Fruit fly (Drosophila melanogaster) whole organism, embryonic: ENCODE results near the gene tws.

ENCODE experiments used
- CG10209 ChIP-seq: fragments of 200-800 bp; sonication (Bioruptor generic); optimal IDR thresholded peaks from 3 replicates; lab custom pipeline; 2017; ENCODE audit warnings: missing biosample characterization, mild to moderate bottlenecking, missing genetic modification characterization, missing genetic modification reagents
- CG10274 ChIP-seq: fragments of 200-800 bp; sonication (Bioruptor generic); optimal IDR thresholded peaks from 3 replicates; lab custom pipeline; 2017; ENCODE audit warnings: missing biosample characterization, mild to moderate bottlenecking, missing genetic modification characterization
- CG14014 ChIP-seq: fragments of 200-800 bp; sonication (Bioruptor generic); IDR thresholded peaks from 2 replicates; pipeline ENCODE4 v1.3.6; 2022; ENCODE audit warnings: missing biosample characterization, missing genetic modification characterization
- CG14441 ChIP-seq: fragments of 200-800 bp; sonication (Bioruptor generic); IDR thresholded peaks from 2 replicates; pipeline ENCODE4 v1.3.6; 2022; ENCODE audit warnings: missing biosample characterization, missing genetic modification characterization
- CG15696 ChIP-seq: fragments of 200-800 bp; sonication (Bioruptor generic); optimal IDR thresholded peaks from 2 replicates; lab custom pipeline; 2019; ENCODE audit warnings: missing biosample characterization, mild to moderate bottlenecking, missing genetic modification characterization, moderate library complexity
- CG16815 ChIP-seq: fragments of 200-800 bp; sonication (Bioruptor generic); optimal IDR thresholded peaks from 3 replicates; lab custom pipeline; 2017; ENCODE audit warnings: missing biosample characterization, mild to moderate bottlenecking, missing genetic modification characterization
- CG17612 ChIP-seq: fragments of 200-800 bp; sonication (Bioruptor generic); IDR thresholded peaks from 2 replicates; pipeline ENCODE4 v1.3.6; 2022; ENCODE audit warnings: missing biosample characterization, missing genetic modification characterization
- CG18476 ChIP-seq: fragments of 200-800 bp; sonication (Bioruptor generic); optimal IDR thresholded peaks from 2 replicates; lab custom pipeline; 2016; ENCODE audit warnings: missing biosample characterization, mild to moderate bottlenecking, missing genetic modification characterization
- CG32772 ChIP-seq: fragments of 200-800 bp; sonication (Bioruptor generic); IDR thresholded peaks from 2 replicates; pipeline ENCODE4 v1.3.6; 2022; ENCODE audit warnings: missing biosample characterization, missing genetic modification characterization
- CG3281 ChIP-seq: fragments of 200-800 bp; sonication (Bioruptor generic); optimal IDR thresholded peaks from 3 replicates; lab custom pipeline; 2017; ENCODE audit warnings: missing biosample characterization, mild to moderate bottlenecking, missing genetic modification characterization
- CG34224 ChIP-seq: fragments of 200-800 bp; sonication (Bioruptor generic); IDR thresholded peaks from 3 replicates; pipeline ENCODE4 v1.3.6; 2022; ENCODE audit warnings: missing biosample characterization, missing genetic modification characterization; ENCODE audit not compliant: partially characterized antibody
- CG4360 ChIP-seq: fragments of 200-800 bp; sonication (Bioruptor generic); IDR thresholded peaks from 2 replicates; pipeline ENCODE4 v1.3.6; 2022; ENCODE audit warnings: missing biosample characterization, missing genetic modification characterization
- CG4820 ChIP-seq: fragments of 200-800 bp; sonication (Bioruptor generic); optimal IDR thresholded peaks from 3 replicates; lab custom pipeline; 2016; ENCODE audit warnings: missing biosample characterization, missing genetic modification characterization
- CG7556 ChIP-seq: fragments of 200-800 bp; sonication (Bioruptor generic); optimal IDR thresholded peaks from 2 replicates; lab custom pipeline; 2017; ENCODE audit warnings: missing biosample characterization, mild to moderate bottlenecking, missing genetic modification characterization
- CG9609 ChIP-seq: fragments of 200-800 bp; sonication (Bioruptor generic); optimal IDR thresholded peaks from 3 replicates; lab custom pipeline; 2016; ENCODE audit warnings: missing biosample characterization, missing genetic modification characterization
- CG9797 ChIP-seq: fragments of 200-800 bp; sonication (Bioruptor generic); optimal IDR thresholded peaks from 3 replicates; lab custom pipeline; 2018; ENCODE audit warnings: missing biosample characterization, mild to moderate bottlenecking, missing genetic modification characterization
- CkIIα-i1 ChIP-seq: fragments of 200-800 bp; sonication (Bioruptor generic); IDR thresholded peaks from 2 replicates; pipeline ENCODE4 v1.3.6; 2022; ENCODE audit warnings: missing biosample characterization, missing genetic modification characterization
- Dbx ChIP-seq: fragments of 200-800 bp; sonication (Bioruptor generic); IDR thresholded peaks from 3 replicates; pipeline ENCODE4 v1.3.6; 2022; ENCODE audit warnings: missing biosample characterization, missing genetic modification characterization
- Doc3 ChIP-seq: fragments of 200-800 bp; sonication (Bioruptor generic); IDR thresholded peaks from 3 replicates; pipeline ENCODE4 v1.3.6; 2022; ENCODE audit warnings: missing biosample characterization, missing genetic modification characterization; ENCODE audit not compliant: partially characterized antibody
- Drgx ChIP-seq: fragments of 200-800 bp; sonication (Bioruptor generic); IDR thresholded peaks from 2 replicates; pipeline ENCODE4 v1.3.6; 2022; ENCODE audit warnings: missing biosample characterization, missing genetic modification characterization
- GATAe ChIP-seq: fragments of 200-800 bp; sonication (Bioruptor generic); conservative IDR thresholded peaks from 2 replicates; pipeline ENCODE4 v1.3.6; 2022; ENCODE audit warnings: missing biosample characterization, missing genetic modification characterization
- Hand ChIP-seq: fragments of 200-800 bp; sonication (Bioruptor generic); optimal IDR thresholded peaks from 2 replicates; lab custom pipeline; 2017; ENCODE audit warnings: mild to moderate bottlenecking, missing biosample characterization, missing genetic modification reagents, missing genetic modification characterization
- Hey ChIP-seq: fragments of 200-800 bp; sonication (Bioruptor generic); optimal IDR thresholded peaks from 3 replicates; lab custom pipeline; 2018; ENCODE audit warnings: missing biosample characterization, mild to moderate bottlenecking, missing genetic modification characterization
- Hsf ChIP-seq: fragments of 200-800 bp; sonication (Bioruptor generic); optimal IDR thresholded peaks from 3 replicates; lab custom pipeline; 2016; ENCODE audit warnings: missing biosample characterization, missing genetic modification characterization
- Kr ChIP-seq: fragments of 200-800 bp; sonication (Bioruptor generic); optimal IDR thresholded peaks from 2 replicates; lab custom pipeline; 2017; ENCODE audit warnings: missing biosample characterization, mild to moderate bottlenecking, missing genetic modification characterization
- MESR4 ChIP-seq: fragments of 200-800 bp; sonication (Bioruptor generic); optimal IDR thresholded peaks from 2 replicates; lab custom pipeline; 2018; ENCODE audit warnings: missing biosample characterization, mild to moderate bottlenecking, missing genetic modification characterization, moderate library complexity
- Pdp1 ChIP-seq, 2 experiments: fragments of 200-800 bp; sonication (Bioruptor generic); optimal IDR thresholded peaks; 3 replicates each; lab custom pipeline; 2016; ENCODE audit warnings: missing biosample characterization in 2 of 2, missing genetic modification characterization in 2 of 2, mild to moderate bottlenecking in 1 of 2, moderate library complexity in 1 of 2
- TFAM ChIP-seq: fragments of 200-800 bp; sonication (Bioruptor generic); optimal IDR thresholded peaks from 2 replicates; lab custom pipeline; 2017; ENCODE audit warnings: missing biosample characterization, missing genetic modification characterization, inconsistent platforms
- Tbp ChIP-seq: fragments of >200 bp; optimal IDR thresholded peaks from 2 replicates; lab custom pipeline; 2018; ENCODE audit warnings: missing biosample characterization, missing genetic modification characterization
- Vsx1 ChIP-seq: fragments of 200-800 bp; sonication (Bioruptor generic); optimal IDR thresholded peaks from 2 replicates; lab custom pipeline; 2017; ENCODE audit warnings: missing biosample characterization, mild to moderate bottlenecking, missing genetic modification characterization, missing genetic modification reagents
- Xbp1 ChIP-seq: fragments of 200-800 bp; sonication (Bioruptor generic); optimal IDR thresholded peaks from 3 replicates; lab custom pipeline; 2016; ENCODE audit warnings: missing biosample characterization, mild to moderate bottlenecking, missing genetic modification characterization
- al ChIP-seq: fragments of 200-800 bp; sonication (Bioruptor generic); IDR thresholded peaks from 2 replicates; pipeline ENCODE4 v1.3.6; 2022; ENCODE audit warnings: missing biosample characterization, missing genetic modification characterization
- ara ChIP-seq: fragments of 200-800 bp; sonication (Bioruptor generic); IDR thresholded peaks from 2 replicates; pipeline ENCODE4 v1.3.6; 2022; ENCODE audit warnings: missing biosample characterization, missing genetic modification characterization
- ase ChIP-seq: fragments of 200-800 bp; sonication (Bioruptor generic); IDR thresholded peaks from 3 replicates; pipeline ENCODE4 v1.3.6; 2022; ENCODE audit warnings: missing biosample characterization, missing genetic modification characterization
- btn ChIP-seq: fragments of 200-800 bp; sonication (Bioruptor generic); optimal IDR thresholded peaks from 2 replicates; lab custom pipeline; 2016; ENCODE audit warnings: missing biosample characterization, missing genetic modification characterization
- dmrt11E ChIP-seq: fragments of 200-800 bp; sonication (Bioruptor generic); optimal IDR thresholded peaks from 3 replicates; lab custom pipeline; 2018; ENCODE audit warnings: missing biosample characterization, mild to moderate bottlenecking, missing genetic modification characterization, moderate library complexity
- her ChIP-seq: fragments of 200-800 bp; sonication (Bioruptor generic); optimal IDR thresholded peaks from 2 replicates; lab custom pipeline; 2016; ENCODE audit warnings: missing biosample characterization, missing genetic modification characterization
- kni ChIP-seq: fragments of 200-800 bp; sonication (Bioruptor generic); optimal IDR thresholded peaks from 3 replicates; lab custom pipeline; 2017; ENCODE audit warnings: mild to moderate bottlenecking, missing biosample characterization, missing genetic modification reagents, missing genetic modification characterization
- knrl ChIP-seq: fragments of 200-800 bp; sonication (Bioruptor generic); IDR thresholded peaks from 3 replicates; pipeline ENCODE4 v1.3.6; 2022; ENCODE audit warnings: missing biosample characterization, missing genetic modification characterization; ENCODE audit not compliant: partially characterized antibody
- lola ChIP-seq, 3 experiments: fragments of >200 bp in 2 of 3; fragments of 200-800 bp in 1 of 3; sonication (Bioruptor generic) in 1 of 3; optimal IDR thresholded peaks; 2 replicates each; lab custom pipeline; 2017 to 2019; ENCODE audit warnings: missing biosample characterization in 3 of 3, missing genetic modification characterization in 3 of 3, mild to moderate bottlenecking in 1 of 3, moderate library complexity in 1 of 3
- mld ChIP-seq: fragments of 200-800 bp; sonication (Bioruptor generic); IDR thresholded peaks from 3 replicates; pipeline ENCODE4 v1.3.6; 2022; ENCODE audit warnings: missing biosample characterization, missing genetic modification characterization; ENCODE audit not compliant: partially characterized antibody
- otp ChIP-seq: fragments of 200-800 bp; sonication (Bioruptor generic); IDR thresholded peaks from 3 replicates; pipeline ENCODE4, ENCODE4 v1.3.6; 2022; ENCODE audit warnings: missing biosample characterization, missing genetic modification characterization
- phol ChIP-seq: fragments of 200-800 bp; sonication (Bioruptor generic); optimal IDR thresholded peaks from 3 replicates; lab custom pipeline; 2018; ENCODE audit warnings: missing biosample characterization, mild to moderate bottlenecking, missing genetic modification characterization, moderate library complexity
- repo ChIP-seq: fragments of 200-800 bp; sonication (Bioruptor generic); optimal IDR thresholded peaks from 2 replicates; lab custom pipeline; 2016; ENCODE audit warnings: missing biosample characterization, missing genetic modification characterization
- ro ChIP-seq: fragments of 200-800 bp; sonication (Bioruptor generic); IDR thresholded peaks from 2 replicates; pipeline ENCODE4 v1.3.6; 2022; ENCODE audit warnings: missing biosample characterization, missing genetic modification characterization
- salm ChIP-seq: fragments of 200-800 bp; sonication (Bioruptor generic); optimal IDR thresholded peaks from 2 replicates; lab custom pipeline; 2018; ENCODE audit warnings: missing biosample characterization, mild to moderate bottlenecking, missing genetic modification characterization
- schlank ChIP-seq: fragments of 200-800 bp; sonication (Bioruptor generic); optimal IDR thresholded peaks from 2 replicates; lab custom pipeline; 2018; ENCODE audit warnings: missing biosample characterization, mild to moderate bottlenecking, missing genetic modification characterization
- seq ChIP-seq: fragments of 200-800 bp; sonication (Bioruptor generic); IDR thresholded peaks from 2 replicates; pipeline ENCODE4 v1.3.6; 2022; ENCODE audit warnings: missing biosample characterization, missing genetic modification characterization
- tap ChIP-seq: fragments of 200-800 bp; optimal IDR thresholded peaks from 3 replicates; lab custom pipeline; 2019; ENCODE audit warnings: missing biosample characterization, mild to moderate bottlenecking, missing genetic modification characterization, moderate library complexity
- trh ChIP-seq: fragments of 200-800 bp; sonication (Bioruptor generic); optimal IDR thresholded peaks from 2 replicates; lab custom pipeline; 2016; ENCODE audit warnings: missing biosample characterization, missing genetic modification characterization
- vvl ChIP-seq: fragments of 200-800 bp; sonication (Bioruptor generic); IDR thresholded peaks from 2 replicates; pipeline ENCODE4 v1.3.6; 2022; ENCODE audit warnings: missing biosample characterization, missing genetic modification characterization
- wdn ChIP-seq: fragments of 200-800 bp; sonication (Bioruptor generic); IDR thresholded peaks from 2 replicates; pipeline ENCODE4 v1.3.6; 2022; ENCODE audit warnings: missing biosample characterization, missing genetic modification characterization

Gene tws

DNA sequence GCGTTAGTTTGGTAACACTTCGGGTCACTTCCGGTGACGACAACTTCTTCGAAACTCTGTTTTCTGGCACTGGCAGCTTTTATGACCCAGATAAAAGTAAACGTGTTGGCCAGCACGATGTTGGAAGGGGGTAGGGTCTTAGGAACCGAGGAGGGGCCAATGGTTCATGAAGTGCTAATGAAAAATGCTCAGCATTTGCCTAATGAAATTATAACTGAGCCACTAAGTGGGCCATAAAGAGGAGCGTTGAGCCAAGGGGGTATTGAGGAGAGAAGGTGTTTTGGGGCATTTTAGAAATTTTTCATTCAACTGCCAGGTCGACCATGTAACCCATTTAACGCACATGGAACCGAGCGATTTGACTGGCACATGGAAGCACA is 41.3 kb downstream of the tws start (continued):
- TF ChIP-seq CG14441 (no peak), Drgx (no peak), her (GFP tag; lab: Kevin White, UChicago) (no peak), wdn (GFP tag; lab: Robert Waterston, UW) (no peak), CG4360 (GFP tag; lab: Robert Waterston, UW) (0 out of 2 replicates have a peak, but pooled peaks have one; percentile 1), CG18476 (GFP tag; lab: Kevin White, UChicago) (no peak), CG17612 (GFP tag; lab: Robert Waterston, UW) (no peak), ara (no peak), CG10209 (GFP tag; lab: Kevin White, UChicago) (peak; percentile 21), CG34224 (GFP tag; lab: Robert Waterston, UW) (no peak), CG3281 (GFP tag; lab: Kevin White, UChicago) (peak; percentile 19), lola (GFP tag; optimal IDR thresholded peaks at IDR 0.05; lab: Kevin White, UChicago) (no peak), salm (tag; lab: Kevin White, UChicago) (no peak), repo (GFP tag; lab: Kevin White, UChicago) (no peak), Kr (GFP tag; lab: Kevin White, UChicago) (no peak), TFAM (GFP tag; lab: Kevin White, UChicago) (no peak), Pdp1 (GFP tag; optimal IDR thresholded peaks at IDR 0.05; lab: Kevin White, UChicago) (peak in 1 of 2 experiments; percentile 22), Hand (GFP tag; lab: Kevin White, UChicago) (no peak), ase (GFP tag; lab: Robert Waterston, UW) (no peak), btn (GFP tag; lab: Kevin White, UChicago) (no peak), GATAe (no peak), Dbx (0 out of 3 replicates have a peak, but pooled peaks have one; percentile 3), Xbp1 (GFP tag; lab: Kevin White, UChicago) (no peak), Doc3 (no peak), CG9797 (GFP tag; lab: Kevin White, UChicago) (no peak), CG14014 (no peak), Vsx1 (peak; percentile 71), vvl (no peak), CG16815 (GFP tag; lab: Kevin White, UChicago) (no peak), seq (no peak), CG32772 (GFP tag; lab: Robert Waterston, UW) (no peak), CG10274 (no peak), CG9609 (GFP tag; lab: Kevin White, UChicago) (peak; percentile 2), otp (GFP tag; lab: Robert Waterston, UW) (peak; percentile 75; the same call in 2 of the 3 replicates), dmrt11E (tag; lab: Kevin White, UChicago) (no peak), phol (tag; lab: Kevin White, UChicago) (no peak), al (GFP tag; lab: Robert Waterston, UW) (no peak), Hey (tag; lab: Kevin White, UChicago) (no peak), schlank (tag; lab: Kevin White, UChicago) (no peak), trh (GFP tag; lab: Kevin White, UChicago) (no peak), MESR4 (GFP tag; lab: Kevin White, UChicago) (no peak), kni (GFP tag; lab: Kevin White, UChicago) (peak; percentile 22), mld (GFP tag; lab: Robert Waterston, UW) (no peak), CG4820 (GFP tag; lab: Kevin White, UChicago) (no peak), CG7556 (GFP tag; lab: Kevin White, UChicago) (peak; percentile 36), Hsf (GFP tag; lab: Kevin White, UChicago) (no peak), Tbp (GFP tag; lab: Kevin White, UChicago) (no peak), tap (no peak), CkIIα-i1 (GFP tag; lab: Robert Waterston, UW) (no peak), ro (no peak), CG15696 (tag; lab: Kevin White, UChicago) (no peak), knrl (GFP tag; lab: Robert Waterston, UW) (no peak)
